Worm (Caenorhabditis elegans) whole organism, early embryonic: ENCODE data around the gene clec-173.
A peak's percentile ranks its signal among the peaks of the same experiment; 100 is the strongest.

Source experiments
- B0310.2 ChIP-seq: sonication (generic microtip); optimal IDR thresholded peaks from 2 replicates; lab custom pipeline; 2016; ENCODE audit warnings: mild to moderate bottlenecking, missing genetic modification characterization, missing compliant biosample characterization
- F13C5.2 ChIP-seq: sonication (generic microtip); optimal IDR thresholded peaks from 2 replicates; lab custom pipeline; 2017; ENCODE audit warnings: mild to moderate bottlenecking, missing genetic modification characterization, inconsistent platforms, missing compliant biosample characterization
- aly-1 ChIP-seq: sonication (generic microtip); optimal IDR thresholded peaks from 2 replicates; lab custom pipeline; 2016; ENCODE audit warnings: missing genetic modification characterization, missing compliant biosample characterization
- ama-1 ChIP-seq: fragments of 150-350 bp; optimal IDR thresholded peaks from 2 replicates; lab custom pipeline; 2014
- ceh-13 ChIP-seq: fragments of 200-800 bp; sonication (Bioruptor generic); optimal IDR thresholded peaks from 2 replicates; lab custom pipeline; 2018; ENCODE audit warnings: mild to moderate bottlenecking, missing genetic modification characterization, missing compliant biosample characterization
- ceh-36 ChIP-seq: sonication (generic microtip); optimal IDR thresholded peaks from 2 replicates; lab custom pipeline; 2016; ENCODE audit warnings: missing genetic modification characterization, inconsistent platforms, missing compliant biosample characterization
- ets-7 ChIP-seq: sonication (generic microtip); optimal IDR thresholded peaks from 2 replicates; lab custom pipeline; 2016; ENCODE audit warnings: missing genotype, missing genetic modification characterization, missing compliant biosample characterization
- flt-1 ChIP-seq: fragments of 200-800 bp; sonication (Bioruptor generic); IDR thresholded peaks from 2 replicates; pipeline ENCODE4 v1.3.6; 2022; ENCODE audit warnings: missing genetic modification characterization, missing compliant biosample characterization
- hmbx-1 ChIP-seq: sonication (generic microtip); optimal IDR thresholded peaks from 2 replicates; lab custom pipeline; 2016; ENCODE audit warnings: mild to moderate bottlenecking, missing genetic modification characterization, missing compliant biosample characterization
- hmg-4 ChIP-seq: fragments of 200-800 bp; sonication (Bioruptor generic); optimal IDR thresholded peaks from 2 replicates; lab custom pipeline; 2018; ENCODE audit warnings: mild to moderate bottlenecking, missing genetic modification characterization, missing compliant biosample characterization
- hnd-1 ChIP-seq: sonication (generic microtip); optimal IDR thresholded peaks from 2 replicates; lab custom pipeline; 2016; ENCODE audit warnings: missing genetic modification characterization, missing compliant biosample characterization
- pes-1 ChIP-seq: fragments of 200-800 bp; sonication (Bioruptor generic); IDR thresholded peaks from 2 replicates; pipeline ENCODE4 v1.3.6; 2022; ENCODE audit warnings: missing genetic modification reagents, missing genetic modification characterization, missing compliant biosample characterization
- scrt-1 ChIP-seq: fragments of 200-800 bp; sonication (Bioruptor generic); IDR thresholded peaks from 2 replicates; pipeline ENCODE4 v1.3.6; 2022; ENCODE audit warnings: missing genetic modification characterization, missing compliant biosample characterization
- sea-1 ChIP-seq: fragments of 200-800 bp; sonication (Bioruptor generic); conservative IDR thresholded peaks from 2 replicates; pipeline ENCODE4 v1.3.6; 2022; ENCODE audit warnings: missing genetic modification characterization, missing compliant biosample characterization
- tbx-11 ChIP-seq: fragments of 200-800 bp; sonication (Bioruptor generic); IDR thresholded peaks from 2 replicates; pipeline ENCODE4 v1.3.6; 2022; ENCODE audit warnings: missing genetic modification characterization, missing compliant biosample characterization
- tbx-37 ChIP-seq: fragments of 200-800 bp; sonication (Bioruptor generic); conservative IDR thresholded peaks from 2 replicates; pipeline ENCODE4 v1.3.6; 2022; ENCODE audit warnings: missing genetic modification reagents, missing genetic modification characterization, missing compliant biosample characterization
- tra-4 ChIP-seq: sonication (generic microtip); optimal IDR thresholded peaks from 2 replicates; lab custom pipeline; 2017; ENCODE audit warnings: missing genetic modification characterization, missing compliant biosample characterization

Gene clec-173

DNA sequence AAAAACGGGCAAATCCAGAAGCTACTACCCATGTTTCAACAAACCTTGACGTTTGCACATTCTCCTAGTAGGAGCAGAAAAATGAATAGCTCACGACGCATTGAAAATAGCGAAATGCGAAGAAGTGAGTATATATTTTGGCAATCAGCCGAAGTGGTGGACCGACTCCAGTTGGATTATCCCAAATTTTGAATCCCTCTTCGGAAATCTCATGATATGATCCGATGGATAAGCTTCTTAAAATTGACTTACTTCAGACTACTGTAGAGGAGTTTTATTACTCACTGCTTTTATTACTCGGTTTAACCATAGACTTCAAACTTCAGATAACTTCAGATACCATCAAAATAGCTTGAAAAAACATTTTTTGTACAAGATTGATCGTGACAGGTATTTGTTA, 21.8 kb upstream of the clec-173 start, which contains the start of gene gcy-23:
Gene gcy-23 (minus strand): TSS at position 101 of the 400 bp plus-strand sequence.
- TF ChIP-seq ama-1 (lab: Kevin White, UChicago) (no peak), B0310.2 (tag; lab: Kevin White, UChicago) (no peak), sea-1 (GFP tag; lab: Robert Waterston, UW) (no peak), hmg-4 (GFP tag; lab: Kevin White, UChicago) (no peak), flt-1 (GFP tag; lab: Robert Waterston, UW) (no peak), tbx-37 (GFP tag; lab: Robert Waterston, UW) (no peak), ceh-36 (tag; lab: Kevin White, UChicago) (no peak), hmbx-1 (no peak), ceh-13 (GFP tag; lab: Kevin White, UChicago) (no peak), pes-1 (GFP tag; lab: Robert Waterston, UW) (no peak), hnd-1 (tag; lab: Kevin White, UChicago) (no peak), tbx-11 (no peak), aly-1 (tag; lab: Kevin White, UChicago) (no peak), F13C5.2 (tag; lab: Kevin White, UChicago) (no peak), ets-7 (no peak), tra-4 (tag; lab: Kevin White, UChicago) (no peak), scrt-1 (GFP tag; lab: Robert Waterston, UW) (no peak)

DNA sequence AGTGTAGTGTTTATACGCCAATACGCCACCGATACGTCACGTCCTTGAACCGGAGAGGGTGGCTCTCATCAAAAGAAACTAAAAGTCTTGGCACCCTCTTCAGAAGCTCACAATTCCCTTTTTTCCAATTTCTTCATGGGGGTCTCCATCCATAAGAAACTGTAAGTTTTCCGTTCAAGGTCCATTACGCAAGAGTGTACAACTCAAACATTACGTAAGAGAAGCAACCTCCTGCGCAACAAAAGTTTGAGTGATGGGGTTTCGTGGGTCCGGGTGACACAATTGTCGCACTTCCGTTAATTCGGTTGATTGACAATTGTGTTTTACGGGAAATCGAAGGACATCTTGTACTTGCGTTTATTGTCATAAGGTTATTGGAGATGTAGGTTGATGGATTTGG, 11.3 kb upstream of the clec-173 start:
- peak; percentile 41; the same call in 1 of the 2 replicates for TF ChIP-seq pes-1 (GFP tag; lab: Robert Waterston, UW)
- TF ChIP-seq F13C5.2 (tag; lab: Kevin White, UChicago), result no peak
- no peak for TF ChIP-seq hnd-1 (tag; lab: Kevin White, UChicago)
- TF ChIP-seq tbx-37 (GFP tag; lab: Robert Waterston, UW), result no peak
- TF ChIP-seq flt-1 (GFP tag; lab: Robert Waterston, UW), result no peak

DNA sequence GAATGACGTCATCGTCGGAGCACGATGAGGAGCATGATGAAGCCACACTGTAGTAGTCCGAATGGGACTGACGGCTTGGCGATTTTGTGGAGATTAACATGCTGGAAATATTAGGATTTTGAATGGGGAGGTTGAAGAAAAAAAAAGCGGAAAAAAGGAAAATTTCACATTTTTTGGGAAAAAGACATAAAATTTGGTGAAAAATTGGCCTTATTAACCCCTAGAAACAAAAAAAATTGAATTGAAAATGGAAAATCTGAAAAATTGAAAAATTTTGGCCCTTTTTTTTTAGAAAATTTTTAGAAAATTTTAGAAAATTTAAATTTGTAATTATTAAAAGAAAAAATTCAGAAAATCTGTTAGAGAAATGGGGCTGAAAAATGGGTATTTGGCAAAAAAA, 5.8 kb upstream of the clec-173 start, which contains the start of gene T26C12.3:
Gene T26C12.3 (minus strand): TSS at position 101 of the 400 bp plus-strand sequence.
- TF ChIP-seq hmg-4 (GFP tag; lab: Kevin White, UChicago), result no peak
- TF ChIP-seq ets-7, result no peak
- TF ChIP-seq hnd-1 (tag; lab: Kevin White, UChicago), result no peak
- no peak for TF ChIP-seq scrt-1 (GFP tag; lab: Robert Waterston, UW)
- no peak for TF ChIP-seq ama-1 (lab: Kevin White, UChicago)

DNA sequence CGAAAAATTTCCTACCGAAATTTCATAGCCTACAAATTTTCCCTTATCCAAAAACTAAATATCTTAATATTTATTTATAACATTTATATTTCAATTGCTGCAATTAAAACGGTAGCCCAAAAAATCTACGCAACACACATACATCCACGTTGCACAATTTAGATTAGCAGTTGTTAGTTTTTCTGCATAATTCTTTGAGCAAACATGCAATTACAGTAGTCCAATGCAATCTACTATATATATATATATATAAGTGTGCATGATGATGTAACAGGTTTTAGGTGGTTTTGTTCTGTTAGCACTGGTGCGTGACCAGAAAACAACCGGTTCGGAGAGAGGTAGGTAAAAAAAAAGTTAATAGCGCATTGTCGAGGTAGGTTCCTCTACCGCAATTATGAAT, 3.9 kb upstream of the clec-173 start:
- no peak for TF ChIP-seq tbx-37 (GFP tag; lab: Robert Waterston, UW)
- TF ChIP-seq ceh-36 (tag; lab: Kevin White, UChicago), result no peak
- no peak for TF ChIP-seq ets-7
- TF ChIP-seq scrt-1 (GFP tag; lab: Robert Waterston, UW), result no peak
- TF ChIP-seq hmg-4 (GFP tag; lab: Kevin White, UChicago), result no peak
- no peak for TF ChIP-seq flt-1 (GFP tag; lab: Robert Waterston, UW)
- no peak for TF ChIP-seq aly-1 (tag; lab: Kevin White, UChicago)
- TF ChIP-seq tbx-11, result no peak
- TF ChIP-seq F13C5.2 (tag; lab: Kevin White, UChicago), result no peak
- no peak for TF ChIP-seq hmbx-1
- no peak for TF ChIP-seq hnd-1 (tag; lab: Kevin White, UChicago)
- TF ChIP-seq B0310.2 (tag; lab: Kevin White, UChicago), result no peak

DNA sequence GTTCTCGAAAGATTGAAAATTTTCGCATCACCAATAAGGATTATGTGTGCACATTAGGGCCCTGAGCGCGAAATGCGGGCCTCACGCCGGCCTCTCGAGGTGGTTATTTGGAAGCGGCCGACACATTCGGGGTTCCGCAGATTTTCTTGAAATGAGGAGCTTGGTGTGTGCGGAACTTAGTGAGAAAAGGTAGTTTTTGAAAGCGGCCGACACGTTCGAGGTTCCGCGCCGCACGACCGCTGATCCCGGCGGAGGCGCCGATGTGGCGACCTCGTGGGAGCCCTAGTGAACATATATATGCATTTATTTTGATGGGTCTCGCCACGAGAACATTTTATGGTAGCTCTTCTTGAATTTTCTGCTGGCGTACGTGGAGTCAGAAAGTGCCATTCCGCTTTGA, 640 bp downstream of the clec-173 start:
- TF ChIP-seq tbx-37 (GFP tag; lab: Robert Waterston, UW), result no peak
- no peak for TF ChIP-seq ama-1 (lab: Kevin White, UChicago)
- TF ChIP-seq flt-1 (GFP tag; lab: Robert Waterston, UW), result no peak
- TF ChIP-seq sea-1 (GFP tag; lab: Robert Waterston, UW), result no peak
- TF ChIP-seq aly-1 (tag; lab: Kevin White, UChicago), result no peak
- TF ChIP-seq tra-4 (tag; lab: Kevin White, UChicago), result no peak
- no peak for TF ChIP-seq hmg-4 (GFP tag; lab: Kevin White, UChicago)
- TF ChIP-seq ceh-36 (tag; lab: Kevin White, UChicago), result no peak
- no peak for TF ChIP-seq B0310.2 (tag; lab: Kevin White, UChicago)
- TF ChIP-seq ceh-13 (GFP tag; lab: Kevin White, UChicago), result no peak
- no peak for TF ChIP-seq hmbx-1
- no peak for TF ChIP-seq tbx-11

DNA sequence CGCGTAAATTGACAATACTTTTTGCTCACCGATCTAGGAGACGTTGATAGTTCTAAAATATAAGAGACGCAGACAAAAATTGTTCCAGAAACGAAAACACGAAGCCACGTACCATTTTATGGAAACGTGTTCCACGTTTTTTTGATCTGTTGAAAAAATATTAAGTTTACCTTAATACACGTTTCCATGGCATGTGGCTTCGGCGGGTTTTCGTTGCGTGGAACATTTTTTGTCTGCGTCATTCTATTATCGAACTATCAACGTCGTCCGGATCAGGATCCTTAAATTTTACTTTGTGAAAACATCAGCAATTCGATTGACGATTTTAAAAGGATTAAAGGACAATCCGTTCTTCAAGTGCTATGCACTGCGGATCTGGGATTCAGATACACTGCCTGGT, 1.8 kb downstream of the clec-173 start, which contains the start of gene T26C12.2:
Gene T26C12.2 (minus strand): TSS at position 101 of the 400 bp plus-strand sequence.
- TF ChIP-seq ceh-13 (GFP tag; lab: Kevin White, UChicago) (no peak), ets-7 (no peak), ceh-36 (tag; lab: Kevin White, UChicago) (no peak), ama-1 (lab: Kevin White, UChicago) (no peak), hnd-1 (tag; lab: Kevin White, UChicago) (no peak), sea-1 (GFP tag; lab: Robert Waterston, UW) (no peak), hmbx-1 (no peak), flt-1 (GFP tag; lab: Robert Waterston, UW) (no peak)

DNA sequence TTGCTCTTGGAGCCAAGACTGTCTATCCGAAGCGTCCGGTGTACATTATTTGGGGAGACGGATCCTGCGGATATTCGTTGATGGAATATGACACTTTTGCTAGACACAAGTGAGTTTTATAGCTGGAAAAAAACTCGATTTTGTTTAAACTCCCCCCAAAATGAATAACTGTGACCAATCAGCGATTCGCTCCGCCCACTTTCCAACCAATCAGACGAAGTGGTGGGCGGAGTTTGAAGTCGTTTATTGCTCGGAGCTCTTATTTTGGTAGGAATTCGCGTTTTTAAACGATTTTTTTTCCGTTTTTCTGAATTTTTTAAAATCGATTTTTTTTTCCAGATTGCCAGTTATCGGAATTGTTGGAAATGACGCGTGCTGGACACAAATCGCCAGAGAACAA, 5.7 kb downstream of the clec-173 start:
- TF ChIP-seq tra-4 (tag; lab: Kevin White, UChicago) (no peak), ceh-13 (GFP tag; lab: Kevin White, UChicago) (no peak)

DNA sequence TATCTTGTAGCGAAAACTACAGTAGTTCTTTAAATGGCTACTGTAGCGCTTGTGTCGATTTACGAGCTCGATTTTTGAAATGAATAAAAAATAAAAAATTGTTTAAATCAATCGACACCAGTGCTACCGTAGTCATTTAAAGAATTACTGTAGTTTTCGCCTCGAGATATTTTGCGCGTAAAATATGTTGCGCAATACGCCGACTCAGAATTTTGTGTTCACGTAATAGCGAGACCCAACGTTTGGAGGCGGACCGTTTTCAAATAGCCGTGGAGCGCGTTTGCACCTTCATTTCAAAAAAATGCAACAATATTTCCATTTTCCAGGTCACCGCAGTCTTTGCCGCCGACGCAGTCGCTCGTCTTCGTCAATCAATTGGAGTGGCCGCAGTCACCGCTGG, 7.3 kb downstream of the clec-173 start:
- TF ChIP-seq hnd-1 (tag; lab: Kevin White, UChicago), result no peak
